Worm (Caenorhabditis elegans): ENCODE results near the gene Y62H9A.13.

DNA sequence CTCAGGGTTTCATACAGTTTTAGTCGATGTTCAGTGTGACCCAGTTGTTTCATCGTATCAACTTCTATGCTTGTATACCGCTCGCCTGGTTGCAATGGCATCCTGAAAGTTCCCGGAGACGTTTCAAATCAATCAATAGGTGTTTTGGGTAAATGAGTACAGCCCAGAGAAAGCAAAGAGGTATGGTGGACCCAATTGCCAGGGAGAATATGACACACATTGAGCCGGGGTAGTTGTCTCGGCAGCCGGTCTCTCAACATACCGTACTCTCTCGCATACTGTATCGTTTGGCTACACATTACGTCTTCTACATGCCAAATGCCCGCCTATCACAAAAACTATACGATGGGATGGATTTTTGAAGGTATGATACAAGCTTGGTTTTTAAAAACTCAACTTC, 18.8 kb upstream of the Y62H9A.13 start, which contains the start of gene Y62H9A.9:
- TF ChIP-seq nfya-1 (tag; optimal IDR thresholded peaks at IDR 0.05; ENCODE audit: borderline replicate concordance, insufficient read depth) (no peak), nhr-90 (tag; optimal IDR thresholded peaks at IDR 0.05) (no peak), lag-1 (GFP tag; IDR thresholded peaks at IDR 0.05) (no peak), die-1 (tag; optimal IDR thresholded peaks at IDR 0.05) (no peak), ZK185.1 (tag; optimal IDR thresholded peaks at IDR 0.05; ENCODE audit: poor library complexity, severe bottlenecking) (no peak), hlh-12 (tag; optimal IDR thresholded peaks at IDR 0.05) (no peak)

Measured in whole organism, young adult.